Worm (Caenorhabditis elegans): ENCODE data around the gene trxr-1.
A peak's percentile ranks its signal among the peaks of the same experiment; 100 is the strongest.

trxr-1 gene

DNA sequence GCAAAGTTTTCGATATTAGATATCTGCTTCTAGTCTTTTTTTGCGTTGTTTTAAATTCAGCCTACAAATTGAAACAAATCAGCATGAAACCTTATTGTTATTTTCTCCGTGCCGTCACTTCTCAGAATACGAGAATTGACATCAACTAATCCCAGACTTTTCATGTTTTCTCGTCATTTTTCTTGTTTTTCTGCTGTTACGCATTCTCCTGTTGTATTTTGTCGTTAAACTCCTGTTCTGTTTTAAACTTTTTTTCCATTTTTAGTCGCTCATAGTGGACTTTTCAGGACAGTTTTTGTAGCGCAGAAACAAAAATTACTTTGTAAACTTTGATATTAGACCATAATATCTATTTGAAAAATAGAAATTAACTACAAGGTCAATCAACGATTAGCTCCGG lies 10.5 kb downstream of the trxr-1 start:
- TF ChIP-seq ceh-43 (GFP tag; optimal IDR thresholded peaks at IDR 0.05) (no peak), elt-3 (tag; optimal IDR thresholded peaks at IDR 0.05) (no peak), snpc-4 (tag; optimal IDR thresholded peaks at IDR 0.05) (no peak), bed-3 (GFP tag; optimal IDR thresholded peaks at IDR 0.05) (no peak), mab-5 (tag; optimal IDR thresholded peaks at IDR 0.05) (no peak), ztf-11 (tag; optimal IDR thresholded peaks at IDR 0.05) (no peak), tbx-8 (GFP tag; optimal IDR thresholded peaks at IDR 0.05) (no peak), cnd-1 (tag; optimal IDR thresholded peaks at IDR 0.05) (no peak), lin-32 (GFP tag; optimal IDR thresholded peaks at IDR 0.05) (no peak), ces-1 (GFP tag; optimal IDR thresholded peaks at IDR 0.05) (no peak), unc-62 (GFP tag; optimal IDR thresholded peaks at IDR 0.05) (no peak), sptf-1 (tag; optimal IDR thresholded peaks at IDR 0.05) (no peak)

DNA sequence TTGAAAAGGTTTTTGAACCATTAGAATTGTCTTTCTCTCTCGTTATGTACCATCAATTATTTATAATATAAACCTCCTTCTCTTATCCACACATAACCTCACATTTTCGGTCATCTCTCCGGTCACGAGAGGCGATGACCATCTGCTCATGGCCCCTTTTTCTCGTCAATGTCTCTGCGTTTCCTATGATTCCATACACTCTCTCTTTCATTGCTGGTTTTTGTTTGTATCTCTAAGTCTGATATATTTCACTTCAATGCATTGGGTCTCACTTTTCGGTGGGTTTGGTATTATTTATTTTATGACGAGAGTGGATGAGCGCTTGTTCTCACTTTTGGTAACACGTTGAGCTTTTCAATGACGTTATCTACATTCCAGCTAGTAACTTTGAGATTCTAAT lies 11.2 kb downstream of the trxr-1 start:
- peak; percentile 100 for TF ChIP-seq nhr-2 (tag; optimal IDR thresholded peaks at IDR 0.05)
- TF ChIP-seq M03D4.4 (tag; optimal IDR thresholded peaks at IDR 0.05) = no peak
- no peak for TF ChIP-seq blmp-1 (tag; optimal IDR thresholded peaks at IDR 0.05)
- peak; percentile 62 for TF ChIP-seq mls-2 (tag; optimal IDR thresholded peaks at IDR 0.05)
- TF ChIP-seq zip-8 (tag; optimal IDR thresholded peaks at IDR 0.05) = no peak
- TF ChIP-seq flh-1 (GFP tag; optimal IDR thresholded peaks at IDR 0.05) = no peak
- no peak for TF ChIP-seq ztf-11 (tag; optimal IDR thresholded peaks at IDR 0.05)
- TF ChIP-seq nhr-76 (tag; optimal IDR thresholded peaks at IDR 0.05) = no peak
- no peak for TF ChIP-seq tbx-8 (GFP tag; optimal IDR thresholded peaks at IDR 0.05)
- peak; percentile 97 for TF ChIP-seq cnd-1 (tag; optimal IDR thresholded peaks at IDR 0.05)
- peak; percentile 8 for TF ChIP-seq sptf-1 (tag; optimal IDR thresholded peaks at IDR 0.05)
- TF ChIP-seq lin-32 (GFP tag; optimal IDR thresholded peaks at IDR 0.05) = peak; percentile 98
- peak; percentile 14 for TF ChIP-seq lsy-2 (tag; optimal IDR thresholded peaks at IDR 0.05)
- TF ChIP-seq unc-62 (GFP tag; optimal IDR thresholded peaks at IDR 0.05) = peak; percentile 49
- TF ChIP-seq elt-1 (tag; optimal IDR thresholded peaks at IDR 0.05; ENCODE audit: borderline replicate concordance, insufficient read depth) = no peak
- no peak for TF ChIP-seq nhr-237 (tag; optimal IDR thresholded peaks at IDR 0.05)
- TF ChIP-seq sem-2 (GFP tag; optimal IDR thresholded peaks at IDR 0.05) = no peak
- no peak for TF ChIP-seq nhr-28 (tag; optimal IDR thresholded peaks at IDR 0.05)
- no peak for TF ChIP-seq mab-5 (tag; optimal IDR thresholded peaks at IDR 0.05)
- TF ChIP-seq lin-13 (tag; optimal IDR thresholded peaks at IDR 0.05) = no peak
- no peak for TF ChIP-seq elt-3 (tag; optimal IDR thresholded peaks at IDR 0.05)
- TF ChIP-seq unc-39 (tag; optimal IDR thresholded peaks at IDR 0.05) = no peak
- TF ChIP-seq pha-4 (tag; optimal IDR thresholded peaks at IDR 0.05) = no peak
- no peak for TF ChIP-seq drap-1 (GFP tag; optimal IDR thresholded peaks at IDR 0.05)
- peak; percentile 67 for TF ChIP-seq ces-1 (GFP tag; optimal IDR thresholded peaks at IDR 0.05)
- TF ChIP-seq ceh-43 (GFP tag; optimal IDR thresholded peaks at IDR 0.05) = no peak
- peak; percentile 51 for TF ChIP-seq ceh-39 (tag; optimal IDR thresholded peaks at IDR 0.05)
- no peak for TF ChIP-seq ham-2 (GFP tag; optimal IDR thresholded peaks at IDR 0.05)
- TF ChIP-seq unc-120 (tag; optimal IDR thresholded peaks at IDR 0.05; ENCODE audit: poor library complexity, severe bottlenecking) = peak; percentile 53
- TF ChIP-seq snpc-4 (tag; optimal IDR thresholded peaks at IDR 0.05) = no peak
- TF ChIP-seq bed-3 (GFP tag; optimal IDR thresholded peaks at IDR 0.05) = no peak
- TF ChIP-seq mep-1 (tag; optimal IDR thresholded peaks at IDR 0.05) = peak; percentile 72
- TF ChIP-seq hlh-1 (tag; optimal IDR thresholded peaks at IDR 0.05) = peak; percentile 47
- TF ChIP-seq nhr-12 (tag; optimal IDR thresholded peaks at IDR 0.05) = no peak
- TF ChIP-seq ceh-83 (GFP tag; optimal IDR thresholded peaks at IDR 0.05) = no peak

DNA sequence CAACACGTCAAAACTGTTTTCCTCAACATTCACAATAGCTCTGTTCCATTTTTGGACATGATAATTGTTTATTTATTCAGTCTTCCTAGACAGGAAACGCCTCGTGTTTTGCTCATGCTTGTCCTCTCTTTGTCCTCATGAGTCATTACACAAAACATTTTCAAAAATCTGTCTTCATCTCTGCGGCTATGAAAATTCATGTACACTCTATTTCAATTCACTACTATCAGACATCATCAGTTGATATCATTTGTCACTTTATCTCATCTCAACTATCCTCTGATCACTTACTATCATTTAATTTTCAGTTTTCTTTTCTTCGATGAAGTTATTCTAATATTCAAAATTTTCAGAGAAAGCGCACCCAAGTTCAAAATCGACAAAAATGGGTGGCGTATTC lies 12.1 kb downstream of the trxr-1 start, which contains the start of gene adah-1:
TSS of gene adah-1 (plus strand) at position 354 of the 400 bp plus-strand sequence.
- TF ChIP-seq unc-39 (tag; optimal IDR thresholded peaks at IDR 0.05) (no peak), unc-62 (GFP tag; optimal IDR thresholded peaks at IDR 0.05) (peak; percentile 74)

DNA sequence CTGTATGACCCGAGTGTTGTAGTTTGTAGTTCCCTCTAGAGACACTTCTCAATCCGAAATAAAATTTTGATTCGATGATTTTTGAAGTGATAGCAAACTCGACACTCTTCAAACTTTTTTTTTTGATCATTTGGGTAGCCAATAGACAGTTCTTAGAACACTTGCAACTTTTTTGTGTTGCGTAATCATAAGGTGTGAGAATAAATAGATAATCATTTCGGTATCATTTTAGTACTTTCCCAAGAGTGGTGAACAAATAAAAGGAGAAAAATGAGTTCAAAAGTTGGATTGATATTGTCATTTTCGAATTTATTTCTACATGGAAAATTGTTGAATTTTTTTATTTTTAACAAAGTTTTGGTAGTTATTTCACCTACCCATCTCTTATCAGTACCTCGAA lies 13.1 kb downstream of the trxr-1 start:
- TF ChIP-seq zip-8 (tag; optimal IDR thresholded peaks at IDR 0.05) = peak; percentile 83
- no peak for TF ChIP-seq lin-32 (GFP tag; optimal IDR thresholded peaks at IDR 0.05)

All from whole organism, mixed stage, embryonic.